Fruit fly (Drosophila melanogaster) ovary, adult (tissue): Measurements from ENCODE around the gene arx.

Experiments
- CG17801 ChIP-seq: fragments of 200-800 bp; optimal IDR thresholded peaks from 2 replicates; lab custom pipeline; 2019; ENCODE audit warnings: missing biosample characterization, mild to moderate bottlenecking, missing genetic modification characterization, moderate library complexity; ENCODE audit not compliant: partially characterized antibody

The arx gene

dm6 chr3L:18901411-18901810 is at the start of gene arx, which contains the start of gene CG6843:
TSS of gene arx (minus strand) at chr3L:18901554.
TSS of gene CG6843 (plus strand) at chr3L:18901594.
- TF ChIP-seq CG17801 (GFP tag; lab: Kevin White, UChicago), result no peak

- TF ChIP-seq CG17801 (GFP tag; lab: Kevin White, UChicago), result no peak
Measured at dm6 chr3L:18950359-18950758, 49.0 kb upstream of the arx start, which contains the start of gene CG6836. TSS of gene CG6836 (plus strand) at chr3L:18950629.

dm6 chr3L:18949137-18949536 is 47.8 kb upstream of the arx start:
- TF ChIP-seq CG17801 (GFP tag; lab: Kevin White, UChicago), result no peak

DNA sequence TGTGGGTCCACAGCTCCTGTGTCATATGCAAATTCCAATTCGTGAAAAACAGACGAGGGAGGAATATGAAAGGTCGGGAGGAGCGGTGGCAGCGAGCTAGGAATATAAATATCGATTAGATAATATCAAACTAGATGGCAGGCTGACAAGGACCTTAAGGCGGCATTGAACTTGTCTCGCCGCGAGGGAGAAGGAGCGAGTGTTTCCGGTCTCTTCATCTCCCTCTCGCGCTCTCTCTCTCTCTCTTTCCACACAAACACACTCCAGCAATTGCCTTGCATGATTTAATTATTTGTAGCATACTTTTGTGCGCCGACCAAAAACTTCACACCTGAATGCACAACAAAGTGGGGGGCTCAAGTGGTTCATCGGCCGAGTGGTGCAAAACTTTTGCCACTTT is 45.6 kb upstream of the arx start:
- TF ChIP-seq CG17801 (GFP tag; lab: Kevin White, UChicago), result no peak

DNA sequence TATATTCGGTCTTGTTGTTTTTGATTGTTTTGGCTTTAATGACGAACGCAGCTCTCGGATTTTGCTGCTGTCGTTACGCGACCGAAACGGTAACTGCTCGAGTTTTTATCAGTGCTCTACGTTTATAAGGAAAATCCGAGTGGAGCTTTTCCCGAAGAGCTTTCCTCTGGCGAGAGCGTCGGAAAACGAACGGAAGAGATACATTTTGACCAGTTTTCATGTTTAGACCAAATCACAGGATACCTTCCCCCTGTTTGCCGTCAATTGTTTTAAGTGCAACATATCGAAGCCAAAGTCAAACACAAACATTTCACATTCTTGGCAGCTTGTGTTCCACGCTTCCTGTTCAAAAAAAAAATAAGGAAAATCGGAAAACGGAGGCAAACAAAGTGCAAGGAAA is 44.6 kb upstream of the arx start, which contains the start of gene CG32204:
Gene CG32204 (minus strand): TSS at position 101 of the 400 bp plus-strand sequence.
- TF ChIP-seq CG17801 (GFP tag; lab: Kevin White, UChicago), result no peak

DNA sequence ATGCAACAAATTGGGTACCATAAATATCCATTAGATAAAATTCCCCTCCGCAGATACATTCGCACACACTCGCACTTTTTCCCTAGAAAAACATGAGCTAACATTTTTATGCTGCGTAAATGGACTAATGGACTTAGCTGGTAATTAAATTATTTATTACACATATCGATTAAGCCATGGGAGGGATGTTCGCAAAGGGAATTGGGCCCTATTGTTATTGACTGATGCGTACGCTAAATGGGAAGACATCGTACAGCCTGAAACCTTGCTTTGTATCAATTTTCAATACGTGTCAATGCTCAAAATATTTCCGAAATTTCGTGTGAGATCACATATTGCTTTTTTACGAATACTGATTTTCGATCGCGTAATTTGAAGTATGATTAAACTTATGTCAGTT is 23.4 kb upstream of the arx start, which contains the start of gene CG43049:
Gene CG43049 (plus strand): TSS at position 301 of the 400 bp plus-strand sequence.
- no peak for TF ChIP-seq CG17801 (GFP tag; lab: Kevin White, UChicago)

dm6 chr3L:18922086-18922485 is 20.7 kb upstream of the arx start, which contains the start of gene CG3819:
TSS of gene CG3819 (minus strand) at chr3L:18922108.
- no peak for TF ChIP-seq CG17801 (GFP tag; lab: Kevin White, UChicago)

DNA sequence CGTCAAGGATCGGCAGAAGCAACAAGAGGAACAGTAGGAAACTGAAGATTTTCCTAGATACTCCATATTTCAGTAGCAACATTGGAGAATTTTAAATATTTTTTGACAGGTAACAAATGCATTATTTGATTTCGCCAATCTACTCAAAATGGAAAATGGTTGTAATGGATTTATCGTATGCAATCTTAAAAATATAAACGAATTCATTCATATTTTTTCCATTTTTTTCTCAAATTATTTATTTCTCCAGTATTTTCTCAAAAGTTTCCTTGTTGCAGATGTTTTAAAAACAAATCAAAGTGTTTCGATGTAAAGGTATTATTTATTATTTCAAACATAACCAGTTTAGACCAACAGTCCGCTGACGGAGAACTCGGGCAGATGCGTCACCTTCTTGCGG is 18.9 kb upstream of the arx start, which contains the start of gene CG18223:
Gene CG18223 (minus strand): TSS at position 101 of the 400 bp plus-strand sequence.
- TF ChIP-seq CG17801 (GFP tag; lab: Kevin White, UChicago), result no peak

- no peak for TF ChIP-seq CG17801 (GFP tag; lab: Kevin White, UChicago)
Measured at dm6 chr3L:18917281-18917680, 15.9 kb upstream of the arx start, which contains the start of gene CG6839. TSS of gene CG6839 (plus strand) at chr3L:18917581.

DNA sequence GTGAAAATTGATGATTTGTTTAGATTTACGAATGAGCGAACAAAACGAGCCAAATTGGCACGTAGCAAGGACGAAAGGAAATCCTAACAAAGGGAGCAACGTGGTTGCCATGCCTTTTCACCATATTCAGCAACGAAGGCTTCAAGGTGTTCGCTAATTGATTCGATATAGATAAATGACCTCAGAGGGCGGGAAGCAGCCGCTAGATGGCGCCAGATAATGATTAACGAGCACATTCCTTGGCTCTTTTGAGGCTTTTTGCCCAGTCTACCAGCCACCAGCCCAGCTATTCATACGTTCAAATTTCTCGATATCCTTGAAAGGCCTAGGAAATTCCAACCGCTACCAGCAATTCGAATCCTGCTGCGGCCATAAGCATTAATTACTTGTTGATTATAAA is 15.1 kb upstream of the arx start:
- no peak for TF ChIP-seq CG17801 (GFP tag; lab: Kevin White, UChicago)

DNA sequence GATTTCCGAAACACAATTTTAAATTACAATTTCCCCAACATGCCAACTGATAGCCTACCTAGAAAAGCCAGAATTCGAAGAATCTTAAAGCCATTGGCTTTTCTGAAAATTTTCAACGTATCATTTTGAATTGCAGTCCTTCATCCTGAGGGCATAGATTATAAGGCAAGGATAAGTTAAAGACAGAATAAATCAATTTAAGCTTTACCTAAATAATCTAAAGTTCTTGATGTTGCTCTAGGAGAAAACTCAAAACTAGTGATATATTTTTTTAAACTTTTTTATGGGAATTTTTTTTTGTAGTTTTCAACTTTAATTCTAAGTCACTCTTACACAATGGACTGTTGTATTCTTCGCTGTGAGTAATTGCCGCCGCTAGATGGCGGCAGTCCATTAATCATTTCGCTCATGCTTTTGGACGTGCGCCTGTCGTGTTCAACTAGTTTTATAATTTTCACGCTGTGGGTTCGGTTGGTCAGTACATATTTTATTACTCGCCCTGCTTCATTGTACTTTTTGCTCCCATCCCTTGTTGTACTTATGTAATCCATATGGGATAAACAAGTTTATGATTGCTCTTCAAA is 12.8 kb upstream of the arx start, which contains the start of gene COX6AL2:
Gene COX6AL2 (minus strand): TSS at position 51 of the 584 bp plus-strand sequence.
- TF ChIP-seq CG17801 (GFP tag; lab: Kevin White, UChicago), result no peak

DNA sequence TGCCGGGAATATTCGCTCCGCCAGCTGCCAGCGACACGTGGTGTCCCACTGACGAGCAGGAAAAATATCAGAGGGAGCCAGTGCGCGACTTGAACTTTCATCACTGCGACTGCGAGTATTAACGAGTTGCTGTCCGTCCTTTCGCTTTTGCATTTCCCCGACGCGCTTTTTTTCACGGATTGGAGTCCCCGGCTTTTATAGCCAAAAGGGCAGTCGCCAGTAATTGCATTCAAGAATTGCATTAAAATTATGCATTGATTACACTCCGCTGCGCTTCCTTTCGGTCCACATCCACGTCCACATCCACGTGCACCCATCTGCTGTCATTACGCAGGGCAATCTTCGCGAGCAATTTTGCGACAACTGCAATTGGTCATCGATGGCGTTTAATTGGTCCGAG is 9.7 kb upstream of the arx start, which contains the start of gene Ir75d:
Gene Ir75d (minus strand): TSS at position 101 of the 400 bp plus-strand sequence.
- TF ChIP-seq CG17801 (GFP tag; lab: Kevin White, UChicago), result no peak

dm6 chr3L:18904772-18905601 is 3.6 kb upstream of the arx start, which contains the start of the genes CSN1b and Prp6:
TSS of gene CSN1b (minus strand) at chr3L:18904930.
TSS of gene Prp6 (plus strand) at chr3L:18905372.
- TF ChIP-seq CG17801 (GFP tag; lab: Kevin White, UChicago), result no peak

DNA sequence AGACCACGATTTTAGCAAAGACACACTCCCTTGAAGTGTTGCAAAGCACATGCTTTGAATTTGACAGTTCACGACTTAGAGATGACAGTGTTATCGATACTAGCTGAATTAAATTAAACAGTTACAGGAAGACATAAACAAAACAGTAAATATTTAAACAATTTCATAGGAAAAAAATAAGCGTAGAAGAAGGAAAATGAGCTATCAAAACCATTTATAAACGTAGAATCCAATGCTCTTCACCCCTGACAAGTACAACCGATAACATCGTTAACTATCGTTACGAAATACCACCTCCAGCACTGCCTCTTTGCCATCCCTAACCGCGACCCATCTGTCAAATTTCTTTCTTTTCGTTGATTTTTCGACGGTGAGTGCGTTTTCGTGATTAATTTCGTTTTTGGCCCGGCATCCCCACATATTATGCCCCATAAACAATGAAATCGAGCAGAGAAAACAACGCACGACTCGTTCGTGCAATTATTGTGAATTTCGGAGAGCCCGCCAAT is 2.5 kb downstream of the arx start, which contains the start of gene RpL26:
Gene RpL26 (plus strand): TSS at position 106 of the 509 bp plus-strand sequence.
- peak; percentile 78 for TF ChIP-seq CG17801 (GFP tag; lab: Kevin White, UChicago)

dm6 chr3L:18898086-18898470 is 3.3 kb downstream of the arx start, which contains the start of gene CG3902:
TSS of gene CG3902 (minus strand) at chr3L:18898293.
- peak; percentile 51 for TF ChIP-seq CG17801 (GFP tag; lab: Kevin White, UChicago)
